Worm (Caenorhabditis elegans): ENCODE data around the gene nhr-234.

DNA sequence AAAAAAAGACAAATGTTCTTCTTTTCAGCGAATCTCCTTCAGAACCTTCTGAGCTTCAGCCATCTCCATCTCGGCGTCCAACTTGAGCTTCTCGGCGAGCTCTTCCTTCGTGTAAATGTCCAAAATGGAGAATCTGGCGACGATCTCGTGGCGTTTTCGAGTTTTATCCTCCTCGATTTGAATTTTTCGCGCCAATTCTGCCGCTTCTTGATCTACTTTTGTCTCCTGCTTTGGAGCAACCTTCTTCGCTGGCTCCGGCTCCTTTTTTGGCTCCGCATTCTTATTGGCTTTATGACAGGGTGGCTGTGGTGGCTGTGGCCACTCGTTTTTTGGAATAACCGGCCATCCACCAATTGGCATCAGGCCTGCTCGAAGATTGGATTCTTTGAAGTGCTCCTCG is 36.8 kb downstream of the nhr-234 start:
- TF ChIP-seq nhr-11 (tag; optimal IDR thresholded peaks at IDR 0.05) (no peak), nfya-1 (tag; optimal IDR thresholded peaks at IDR 0.05) (no peak), pha-2 (tag; optimal IDR thresholded peaks at IDR 0.05) (no peak), ceh-6 (GFP tag; optimal IDR thresholded peaks at IDR 0.05) (no peak), elt-2 (tag; optimal IDR thresholded peaks at IDR 0.05) (no peak), ceh-30 (tag; optimal IDR thresholded peaks at IDR 0.05) (no peak), ceh-18 (tag; optimal IDR thresholded peaks at IDR 0.05) (no peak), ceh-48 (tag; optimal IDR thresholded peaks at IDR 0.05) (no peak)

Data from whole organism, late embryonic.